Fruit fly (Drosophila melanogaster) whole organism, embryonic: ENCODE measurements around the gene CG32305.

Source experiments
- Awh ChIP-seq: fragments of 200-800 bp; sonication (Bioruptor generic); IDR thresholded peaks from 2 replicates; pipeline ENCODE4, ENCODE4 v1.3.6; 2022; ENCODE audit warnings: missing biosample characterization, missing genetic modification characterization
- C15 ChIP-seq: fragments of 200-800 bp; sonication (Bioruptor generic); IDR thresholded peaks from 3 replicates; pipeline ENCODE4 v1.3.6; 2022; ENCODE audit warnings: missing biosample characterization, missing genetic modification characterization
- CG10321 ChIP-seq: fragments of 200-800 bp; sonication (Bioruptor generic); IDR thresholded peaks from 2 replicates; pipeline ENCODE4 v1.3.6; 2022; ENCODE audit warnings: missing biosample characterization, missing genetic modification characterization
- CG10431 ChIP-seq: fragments of 200-800 bp; sonication (Bioruptor generic); optimal IDR thresholded peaks from 3 replicates; lab custom pipeline; 2018; ENCODE audit warnings: missing biosample characterization, mild to moderate bottlenecking, missing genetic modification characterization
- CG11504 ChIP-seq: fragments of 200-800 bp; sonication (Bioruptor generic); optimal IDR thresholded peaks from 3 replicates; lab custom pipeline; 2019; ENCODE audit warnings: missing biosample characterization, mild to moderate bottlenecking, missing genetic modification characterization, moderate library complexity
- CG13287 ChIP-seq: fragments of 200-800 bp; sonication (Bioruptor generic); IDR thresholded peaks from 2 replicates; pipeline ENCODE4 v1.3.6; 2022; ENCODE audit warnings: missing biosample characterization, missing genetic modification characterization; ENCODE audit not compliant: partially characterized antibody
- CG13296 ChIP-seq: fragments of 200-800 bp; sonication (Bioruptor generic); optimal IDR thresholded peaks from 3 replicates; lab custom pipeline; 2018; ENCODE audit warnings: missing biosample characterization, mild to moderate bottlenecking, missing genetic modification characterization
- CG16863 ChIP-seq: fragments of 200-800 bp; sonication (Bioruptor generic); optimal IDR thresholded peaks from 3 replicates; lab custom pipeline; 2016; ENCODE audit warnings: missing biosample characterization, missing genetic modification characterization
- CG18011 ChIP-seq: fragments of 200-800 bp; sonication (Bioruptor generic); optimal IDR thresholded peaks from 2 replicates; lab custom pipeline; 2017; ENCODE audit warnings: missing biosample characterization, missing genetic modification characterization, mild to moderate bottlenecking, moderate library complexity, missing genotype
- CG18764 ChIP-seq: fragments of 200-800 bp; sonication (Bioruptor generic); optimal IDR thresholded peaks from 3 replicates; lab custom pipeline; 2016; ENCODE audit warnings: missing biosample characterization, missing genetic modification characterization
- CG2116 ChIP-seq: fragments of 200-800 bp; sonication (Bioruptor generic); optimal IDR thresholded peaks from 3 replicates; lab custom pipeline; 2018; ENCODE audit warnings: missing biosample characterization, mild to moderate bottlenecking, missing genetic modification characterization
- CG2129 ChIP-seq: fragments of 200-800 bp; sonication (Bioruptor generic); IDR thresholded peaks from 2 replicates; pipeline ENCODE4 v1.3.6; 2022; ENCODE audit warnings: missing biosample characterization, missing genetic modification characterization; ENCODE audit not compliant: partially characterized antibody
- CG33557 ChIP-seq: fragments of 200-800 bp; sonication (Bioruptor generic); optimal IDR thresholded peaks from 2 replicates; lab custom pipeline; 2019; ENCODE audit warnings: missing biosample characterization, mild to moderate bottlenecking, missing genetic modification characterization, moderate library complexity
- CG34376 ChIP-seq: fragments of 200-800 bp; sonication (Bioruptor generic); optimal IDR thresholded peaks from 2 replicates; lab custom pipeline; 2018; ENCODE audit warnings: missing biosample characterization, mild to moderate bottlenecking, missing genetic modification characterization
- CG7745 ChIP-seq: fragments of 200-800 bp; sonication (Bioruptor generic); optimal IDR thresholded peaks from 2 replicates; lab custom pipeline; 2018; ENCODE audit warnings: missing biosample characterization, mild to moderate bottlenecking, missing genetic modification characterization, moderate library complexity
- CG9215 ChIP-seq: fragments of 200-800 bp; sonication (Bioruptor generic); IDR thresholded peaks from 2 replicates; pipeline ENCODE4 v1.3.6; 2022; ENCODE audit warnings: missing biosample characterization, missing genetic modification characterization
- Dbx ChIP-seq: fragments of 200-800 bp; sonication (Bioruptor generic); IDR thresholded peaks from 3 replicates; pipeline ENCODE4 v1.3.6; 2022; ENCODE audit warnings: missing biosample characterization, missing genetic modification characterization
- Dp ChIP-seq: fragments of 200-800 bp; sonication (Bioruptor generic); optimal IDR thresholded peaks from 2 replicates; lab custom pipeline; 2018; ENCODE audit warnings: missing biosample characterization, mild to moderate bottlenecking, missing genetic modification characterization, moderate library complexity
- Drgx ChIP-seq: fragments of 200-800 bp; sonication (Bioruptor generic); IDR thresholded peaks from 2 replicates; pipeline ENCODE4 v1.3.6; 2022; ENCODE audit warnings: missing biosample characterization, missing genetic modification characterization
- Jarid2 ChIP-seq: fragments of 200-800 bp; sonication (Bioruptor generic); optimal IDR thresholded peaks from 3 replicates; lab custom pipeline; 2017; ENCODE audit warnings: mild to moderate bottlenecking, missing biosample characterization, missing genetic modification reagents, missing genetic modification characterization
- Mad ChIP-seq: fragments of 200-800 bp; sonication (Bioruptor generic); optimal IDR thresholded peaks from 2 replicates; lab custom pipeline; 2016; ENCODE audit warnings: missing biosample characterization, missing genetic modification characterization
- Mes4 ChIP-seq: fragments of 200-800 bp; sonication (Bioruptor generic); optimal IDR thresholded peaks from 2 replicates; lab custom pipeline; 2016; ENCODE audit warnings: missing biosample characterization, missing genetic modification characterization
- NfI ChIP-seq: fragments of 200-800 bp; sonication (Bioruptor generic); optimal IDR thresholded peaks from 3 replicates; lab custom pipeline; 2018; ENCODE audit warnings: missing biosample characterization, mild to moderate bottlenecking, missing genetic modification characterization, moderate library complexity
- Ptx1 ChIP-seq: fragments of 200-800 bp; sonication (Bioruptor generic); IDR thresholded peaks from 2 replicates; pipeline ENCODE4 v1.3.6; 2022; ENCODE audit warnings: missing biosample characterization, missing genetic modification characterization
- Sox100B ChIP-seq: fragments of 200-800 bp; sonication (Bioruptor generic); optimal IDR thresholded peaks from 3 replicates; lab custom pipeline; 2018; ENCODE audit warnings: missing biosample characterization, mild to moderate bottlenecking, missing genetic modification characterization
- Ssrp ChIP-seq: fragments of 200-800 bp; sonication (Bioruptor generic); optimal IDR thresholded peaks from 2 replicates; lab custom pipeline; 2018; ENCODE audit warnings: missing biosample characterization, mild to moderate bottlenecking, missing genetic modification characterization, moderate library complexity
- chm ChIP-seq: fragments of 200-800 bp; sonication (Bioruptor generic); IDR thresholded peaks from 2 replicates; pipeline ENCODE4 v1.3.6; 2022; ENCODE audit warnings: missing biosample characterization, missing genetic modification characterization
- exex ChIP-seq: fragments of 200-800 bp; sonication (Bioruptor generic); optimal IDR thresholded peaks from 4 replicates; lab custom pipeline; 2018; ENCODE audit warnings: missing biosample characterization, mild to moderate bottlenecking, missing genetic modification characterization, moderate library complexity
- fd3F ChIP-seq: fragments of 200-800 bp; sonication (Bioruptor generic); optimal IDR thresholded peaks from 2 replicates; lab custom pipeline; 2018; ENCODE audit warnings: missing biosample characterization, mild to moderate bottlenecking, missing genetic modification characterization, moderate library complexity
- fd96Cb ChIP-seq: fragments of 200-800 bp; sonication (Bioruptor generic); optimal IDR thresholded peaks from 2 replicates; lab custom pipeline; 2018; ENCODE audit warnings: missing biosample characterization, mild to moderate bottlenecking, missing genetic modification characterization, moderate library complexity
- gt ChIP-seq: fragments of 200-800 bp; sonication (Bioruptor generic); IDR thresholded peaks from 2 replicates; pipeline ENCODE4 v1.3.6; 2022; ENCODE audit warnings: missing biosample characterization, missing genetic modification characterization
- jigr1 ChIP-seq: fragments of 200-800 bp; sonication (Bioruptor generic); IDR thresholded peaks from 3 replicates; pipeline ENCODE4 v1.3.6; 2022; ENCODE audit warnings: missing biosample characterization, missing genetic modification characterization
- lab ChIP-seq: fragments of 200-800 bp; sonication (Bioruptor generic); optimal IDR thresholded peaks from 3 replicates; lab custom pipeline; 2017; ENCODE audit warnings: missing biosample characterization, missing genetic modification characterization, mild to moderate bottlenecking, moderate library complexity, missing genetic modification reagents
- lilli ChIP-seq: fragments of 200-800 bp; sonication (Bioruptor generic); optimal IDR thresholded peaks from 3 replicates; lab custom pipeline; 2016; ENCODE audit warnings: missing biosample characterization, missing genetic modification characterization
- maf-S ChIP-seq: fragments of 200-800 bp; sonication (Bioruptor generic); optimal IDR thresholded peaks from 2 replicates; lab custom pipeline; 2016; ENCODE audit warnings: missing biosample characterization, missing genetic modification characterization
- nerfin-1 ChIP-seq: fragments of 200-800 bp; sonication (Bioruptor generic); optimal IDR thresholded peaks from 3 replicates; lab custom pipeline; 2019; ENCODE audit warnings: missing biosample characterization, mild to moderate bottlenecking, missing genetic modification characterization, moderate library complexity
- oc ChIP-seq: fragments of 200-800 bp; sonication (Bioruptor generic); optimal IDR thresholded peaks from 2 replicates; lab custom pipeline; 2018; ENCODE audit warnings: missing biosample characterization, mild to moderate bottlenecking, missing genetic modification characterization, moderate library complexity
- peb ChIP-seq: fragments of 200-800 bp; sonication (Bioruptor generic); IDR thresholded peaks from 2 replicates; pipeline ENCODE4 v1.3.6; 2022; ENCODE audit warnings: missing biosample characterization, missing genetic modification characterization
- pfk ChIP-seq: fragments of 200-800 bp; sonication (Bioruptor generic); optimal IDR thresholded peaks from 2 replicates; lab custom pipeline; 2018; ENCODE audit warnings: missing biosample characterization, mild to moderate bottlenecking, missing genetic modification characterization, moderate library complexity
- pzg ChIP-seq: fragments of 200-800 bp; sonication (Bioruptor generic); optimal IDR thresholded peaks from 3 replicates; lab custom pipeline; 2018; ENCODE audit warnings: missing biosample characterization, mild to moderate bottlenecking, missing genetic modification characterization, moderate library complexity
- repo ChIP-seq: fragments of 200-800 bp; sonication (Bioruptor generic); optimal IDR thresholded peaks from 2 replicates; lab custom pipeline; 2016; ENCODE audit warnings: missing biosample characterization, missing genetic modification characterization
- schlank ChIP-seq: fragments of 200-800 bp; sonication (Bioruptor generic); optimal IDR thresholded peaks from 2 replicates; lab custom pipeline; 2018; ENCODE audit warnings: missing biosample characterization, mild to moderate bottlenecking, missing genetic modification characterization
- sr ChIP-seq: fragments of 200-800 bp; sonication (Bioruptor generic); IDR thresholded peaks from 3 replicates; pipeline ENCODE4 v1.3.6; 2022; ENCODE audit warnings: missing biosample characterization, missing genetic modification characterization
- tio ChIP-seq: fragments of 200-800 bp; sonication (Bioruptor generic); optimal IDR thresholded peaks from 2 replicates; lab custom pipeline; 2017; ENCODE audit warnings: missing biosample characterization, missing genetic modification characterization, inconsistent platforms
- toy ChIP-seq: fragments of 200-800 bp; sonication (Bioruptor generic); IDR thresholded peaks from 2 replicates; pipeline ENCODE4 v1.3.6; 2022; ENCODE audit warnings: missing biosample characterization, missing genetic modification characterization
- tup ChIP-seq: fragments of 200-800 bp; sonication (Bioruptor generic); optimal IDR thresholded peaks from 2 replicates; lab custom pipeline; 2016; ENCODE audit warnings: missing biosample characterization, mild to moderate bottlenecking, missing genetic modification characterization, moderate library complexity

Gene CG32305

DNA sequence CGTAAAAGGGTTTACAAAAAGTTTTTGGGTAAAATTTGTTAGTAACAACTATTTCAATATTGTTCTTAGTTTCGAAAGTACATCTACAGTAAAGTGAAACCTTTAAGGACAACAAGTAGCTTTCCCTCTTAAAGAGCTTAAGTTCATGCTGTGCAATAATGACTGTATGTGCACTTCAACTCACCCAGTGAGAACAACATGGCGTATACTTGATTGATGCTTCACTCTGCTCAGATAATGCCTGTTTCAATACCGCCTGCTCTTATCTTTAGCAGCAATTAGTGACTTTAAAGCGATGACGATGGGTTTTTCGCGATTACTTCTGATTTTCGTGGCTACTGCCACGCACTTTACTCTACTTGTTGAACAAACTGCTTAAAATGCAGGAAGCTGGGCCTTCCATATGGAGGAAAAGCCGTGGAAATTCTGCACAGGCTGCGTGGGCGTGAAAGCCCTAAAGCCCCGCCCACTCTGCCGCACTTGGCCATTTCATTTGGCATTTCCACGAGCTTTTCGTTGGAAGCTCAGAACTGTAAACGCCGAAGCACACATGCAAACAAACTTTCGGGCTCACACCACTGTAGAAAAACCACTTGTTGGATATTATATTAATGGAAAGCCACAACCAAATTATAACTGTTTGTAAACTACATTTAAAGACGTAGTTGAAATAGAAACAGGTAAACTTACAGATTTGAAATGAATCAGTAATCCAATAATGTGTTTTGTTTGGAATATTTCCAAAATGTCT lies 8.2 kb downstream of the CG32305 start (continued):
- TF ChIP-seq sr (peak; percentile 91), CG13296 (GFP tag; lab: Kevin White, UChicago) (no peak)

DNA sequence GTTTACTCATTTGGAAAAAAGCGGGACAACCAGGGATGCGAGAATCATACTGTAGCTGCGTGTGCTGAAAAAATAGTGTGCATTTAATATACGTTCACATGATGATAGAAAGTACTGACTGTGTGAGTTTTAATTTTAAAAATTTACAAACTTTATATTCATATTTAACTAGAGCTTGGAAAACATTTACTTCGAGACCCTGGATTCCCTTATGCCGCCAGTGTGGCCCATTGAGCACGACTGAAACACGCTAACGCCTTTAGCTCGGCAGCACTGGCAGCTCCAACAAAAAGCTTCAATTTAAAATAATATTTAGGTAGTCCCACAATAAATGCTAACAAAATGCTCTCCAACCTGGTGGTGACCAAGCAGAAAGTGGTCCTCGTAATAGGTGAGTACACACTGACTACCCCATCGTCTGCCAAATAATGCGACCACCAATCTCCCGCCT lies 9.0 kb downstream of the CG32305 start, which contains the start of the genes CG1275 and Elp5:
Gene CG1275, minus strand, starts transcription at position 12 of the 451 bp plus-strand sequence.
Gene Elp5, plus strand, starts transcription at position 45 of the 451 bp plus-strand sequence.
- TF ChIP-seq repo (GFP tag; lab: Kevin White, UChicago) = peak; percentile 91
- peak; percentile 64 for TF ChIP-seq pzg
- peak; percentile 78 for TF ChIP-seq CG7745 (tag; lab: Kevin White, UChicago)
- peak; percentile 95 for TF ChIP-seq CG10431 (GFP tag; lab: Kevin White, UChicago)
- TF ChIP-seq nerfin-1 = peak; percentile 97
- TF ChIP-seq Drgx (GFP tag; lab: Robert Waterston, UW) = peak; percentile 100
- TF ChIP-seq CG2116 = peak; percentile 85
- peak; percentile 99 for TF ChIP-seq Ptx1 (GFP tag; lab: Robert Waterston, UW)
- peak; percentile 99 for TF ChIP-seq lilli
- TF ChIP-seq exex (tag; lab: Kevin White, UChicago) = peak; percentile 94
- peak; percentile 94 for TF ChIP-seq CG18764
- peak; percentile 97 for TF ChIP-seq oc (tag; lab: Kevin White, UChicago)
- TF ChIP-seq CG9215 (GFP tag; lab: Robert Waterston, UW) = peak; percentile 98
- peak; percentile 96 for TF ChIP-seq tup (GFP tag; lab: Kevin White, UChicago)
- peak; percentile 84 for TF ChIP-seq Jarid2 (GFP tag; lab: Kevin White, UChicago)
- peak; percentile 97 for TF ChIP-seq CG34376 (GFP tag; lab: Kevin White, UChicago)
- peak; percentile 95 for TF ChIP-seq CG16863 (GFP tag; lab: Kevin White, UChicago)
- peak; percentile 99 for TF ChIP-seq toy (GFP tag; lab: Robert Waterston, UW)
- peak; percentile 91 for TF ChIP-seq CG18011
- TF ChIP-seq CG2129 (GFP tag; lab: Robert Waterston, UW) = no peak
- peak; percentile 97 for TF ChIP-seq maf-S (GFP tag; lab: Kevin White, UChicago)
- TF ChIP-seq CG13296 (GFP tag; lab: Kevin White, UChicago) = peak; percentile 98
- peak; percentile 94 for TF ChIP-seq CG33557 (GFP tag; lab: Kevin White, UChicago)
- TF ChIP-seq Mes4 (GFP tag; lab: Kevin White, UChicago) = peak; percentile 94
- TF ChIP-seq C15 (GFP tag; lab: Robert Waterston, UW) = peak; percentile 99
- TF ChIP-seq pfk (GFP tag; lab: Kevin White, UChicago) = peak; percentile 71
- peak; percentile 37; the same call in 1 of the 2 replicates for TF ChIP-seq CG13287 (GFP tag; lab: Robert Waterston, UW)
- TF ChIP-seq Awh (GFP tag; lab: Robert Waterston, UW) = peak; percentile 100
- peak; percentile 97 for TF ChIP-seq lab (GFP tag; lab: Kevin White, UChicago)
- TF ChIP-seq jigr1 (GFP tag; lab: Robert Waterston, UW) = peak; percentile 98
- peak; percentile 98 for TF ChIP-seq Ssrp (tag; lab: Kevin White, UChicago)
- TF ChIP-seq CG10321 = peak; percentile 87
- peak; percentile 96 for TF ChIP-seq fd96Cb (tag; lab: Kevin White, UChicago)
- peak; percentile 98 for TF ChIP-seq schlank (tag; lab: Kevin White, UChicago)
- peak; percentile 99 for TF ChIP-seq gt (GFP tag; lab: Robert Waterston, UW)
- peak; percentile 97 for TF ChIP-seq Mad (GFP tag; lab: Kevin White, UChicago)
- peak; percentile 96 for TF ChIP-seq CG11504 (tag; lab: Kevin White, UChicago)
- peak; percentile 99 for TF ChIP-seq peb (GFP tag; lab: Robert Waterston, UW)
- TF ChIP-seq tio (GFP tag; lab: Kevin White, UChicago) = peak; percentile 97
- peak; percentile 99 for TF ChIP-seq chm
- TF ChIP-seq Dbx = peak; percentile 99
- peak; percentile 64 for TF ChIP-seq Dp (GFP tag; lab: Kevin White, UChicago)
- peak; percentile 91 for TF ChIP-seq Sox100B (GFP tag; lab: Kevin White, UChicago)
- TF ChIP-seq fd3F (GFP tag; lab: Kevin White, UChicago) = peak; percentile 98
- TF ChIP-seq NfI (GFP tag; lab: Kevin White, UChicago) = peak; percentile 99
